Fruit fly (Drosophila melanogaster): Measurements from ENCODE around the gene pr.

dm6 chr2L:20078880-20079279 is 3.6 kb upstream of the pr start:
- TF ChIP-seq Dll (optimal IDR thresholded peaks at IDR 0.05) (no peak), psq (optimal IDR thresholded peaks at IDR 0.05) (no peak)

Data from whole organism.